Worm (Caenorhabditis elegans) whole organism, early embryonic: ENCODE results near the gene hmt-1.

Source experiments
- B0310.2 ChIP-seq: sonication (generic microtip); optimal IDR thresholded peaks from 2 replicates; lab custom pipeline; 2016; ENCODE audit warnings: mild to moderate bottlenecking, missing genetic modification characterization, missing compliant biosample characterization
- F13C5.2 ChIP-seq: sonication (generic microtip); optimal IDR thresholded peaks from 2 replicates; lab custom pipeline; 2017; ENCODE audit warnings: mild to moderate bottlenecking, missing genetic modification characterization, inconsistent platforms, missing compliant biosample characterization
- aly-1 ChIP-seq: sonication (generic microtip); optimal IDR thresholded peaks from 2 replicates; lab custom pipeline; 2016; ENCODE audit warnings: missing genetic modification characterization, missing compliant biosample characterization
- ama-1 ChIP-seq: fragments of 150-350 bp; optimal IDR thresholded peaks from 2 replicates; lab custom pipeline; 2014
- ceh-13 ChIP-seq: fragments of 200-800 bp; sonication (Bioruptor generic); optimal IDR thresholded peaks from 2 replicates; lab custom pipeline; 2018; ENCODE audit warnings: mild to moderate bottlenecking, missing genetic modification characterization, missing compliant biosample characterization
- ceh-36 ChIP-seq: sonication (generic microtip); optimal IDR thresholded peaks from 2 replicates; lab custom pipeline; 2016; ENCODE audit warnings: missing genetic modification characterization, inconsistent platforms, missing compliant biosample characterization
- ets-7 ChIP-seq: sonication (generic microtip); optimal IDR thresholded peaks from 2 replicates; lab custom pipeline; 2016; ENCODE audit warnings: missing genotype, missing genetic modification characterization, missing compliant biosample characterization
- flt-1 ChIP-seq: fragments of 200-800 bp; sonication (Bioruptor generic); IDR thresholded peaks from 2 replicates; pipeline ENCODE4 v1.3.6; 2022; ENCODE audit warnings: missing genetic modification characterization, missing compliant biosample characterization
- hmbx-1 ChIP-seq: sonication (generic microtip); optimal IDR thresholded peaks from 2 replicates; lab custom pipeline; 2016; ENCODE audit warnings: mild to moderate bottlenecking, missing genetic modification characterization, missing compliant biosample characterization
- hmg-4 ChIP-seq: fragments of 200-800 bp; sonication (Bioruptor generic); optimal IDR thresholded peaks from 2 replicates; lab custom pipeline; 2018; ENCODE audit warnings: mild to moderate bottlenecking, missing genetic modification characterization, missing compliant biosample characterization
- hnd-1 ChIP-seq: sonication (generic microtip); optimal IDR thresholded peaks from 2 replicates; lab custom pipeline; 2016; ENCODE audit warnings: missing genetic modification characterization, missing compliant biosample characterization
- pes-1 ChIP-seq: fragments of 200-800 bp; sonication (Bioruptor generic); IDR thresholded peaks from 2 replicates; pipeline ENCODE4 v1.3.6; 2022; ENCODE audit warnings: missing genetic modification reagents, missing genetic modification characterization, missing compliant biosample characterization
- scrt-1 ChIP-seq: fragments of 200-800 bp; sonication (Bioruptor generic); IDR thresholded peaks from 2 replicates; pipeline ENCODE4 v1.3.6; 2022; ENCODE audit warnings: missing genetic modification characterization, missing compliant biosample characterization
- sea-1 ChIP-seq: fragments of 200-800 bp; sonication (Bioruptor generic); conservative IDR thresholded peaks from 2 replicates; pipeline ENCODE4 v1.3.6; 2022; ENCODE audit warnings: missing genetic modification characterization, missing compliant biosample characterization
- tbx-11 ChIP-seq: fragments of 200-800 bp; sonication (Bioruptor generic); IDR thresholded peaks from 2 replicates; pipeline ENCODE4 v1.3.6; 2022; ENCODE audit warnings: missing genetic modification characterization, missing compliant biosample characterization
- tbx-37 ChIP-seq: fragments of 200-800 bp; sonication (Bioruptor generic); conservative IDR thresholded peaks from 2 replicates; pipeline ENCODE4 v1.3.6; 2022; ENCODE audit warnings: missing genetic modification reagents, missing genetic modification characterization, missing compliant biosample characterization
- tra-4 ChIP-seq: sonication (generic microtip); optimal IDR thresholded peaks from 2 replicates; lab custom pipeline; 2017; ENCODE audit warnings: missing genetic modification characterization, missing compliant biosample characterization

hmt-1 gene

ce11 chrIII:11087442-11087841 is 12.3 kb downstream of the hmt-1 start:
- TF ChIP-seq ceh-13 (no peak), scrt-1 (GFP tag; lab: Robert Waterston, UW) (no peak), B0310.2 (tag; lab: Kevin White, UChicago) (no peak), pes-1 (GFP tag; lab: Robert Waterston, UW) (no peak), F13C5.2 (tag; lab: Kevin White, UChicago) (no peak), flt-1 (no peak), hnd-1 (tag; lab: Kevin White, UChicago) (no peak), hmbx-1 (tag; lab: Kevin White, UChicago) (no peak), tbx-11 (GFP tag; lab: Robert Waterston, UW) (no peak), ets-7 (no peak), hmg-4 (GFP tag; lab: Kevin White, UChicago) (no peak), ceh-36 (tag; lab: Kevin White, UChicago) (no peak), aly-1 (tag; lab: Kevin White, UChicago) (no peak), ama-1 (lab: Kevin White, UChicago) (no peak), tra-4 (no peak), tbx-37 (GFP tag; lab: Robert Waterston, UW) (no peak), sea-1 (no peak)

ce11 chrIII:11083993-11084392 is 15.8 kb downstream of the hmt-1 start:
- TF ChIP-seq ama-1 (lab: Kevin White, UChicago) = no peak
- TF ChIP-seq hmbx-1 (tag; lab: Kevin White, UChicago) = no peak
- no peak for TF ChIP-seq hnd-1 (tag; lab: Kevin White, UChicago)
- TF ChIP-seq F13C5.2 (tag; lab: Kevin White, UChicago) = no peak
- TF ChIP-seq scrt-1 (GFP tag; lab: Robert Waterston, UW) = no peak

DNA sequence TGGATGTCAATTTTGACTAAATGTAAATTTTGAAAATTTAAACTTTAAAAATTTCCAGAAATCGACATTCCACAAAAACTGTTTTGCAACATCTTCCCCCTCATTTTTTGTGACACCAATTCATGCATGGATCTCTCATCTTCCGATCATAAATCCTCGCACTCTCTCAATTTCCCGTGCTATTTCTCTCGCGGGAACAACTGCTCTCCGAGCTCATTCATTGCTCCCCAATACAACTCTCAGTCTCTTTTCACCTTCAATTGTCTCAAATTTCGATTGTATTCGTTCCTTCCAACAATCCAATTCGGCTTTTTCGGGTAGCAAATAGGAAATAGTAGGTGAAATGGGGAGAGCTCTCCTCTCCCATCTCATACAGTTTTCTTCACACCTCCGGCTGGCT is 17.2 kb downstream of the hmt-1 start:
- TF ChIP-seq hmbx-1 (tag; lab: Kevin White, UChicago) (no peak), scrt-1 (GFP tag; lab: Robert Waterston, UW) (no peak), tra-4 (no peak), sea-1 (no peak), aly-1 (tag; lab: Kevin White, UChicago) (no peak), tbx-11 (GFP tag; lab: Robert Waterston, UW) (no peak), hnd-1 (tag; lab: Kevin White, UChicago) (no peak), pes-1 (GFP tag; lab: Robert Waterston, UW) (no peak), flt-1 (no peak), ets-7 (no peak)

DNA sequence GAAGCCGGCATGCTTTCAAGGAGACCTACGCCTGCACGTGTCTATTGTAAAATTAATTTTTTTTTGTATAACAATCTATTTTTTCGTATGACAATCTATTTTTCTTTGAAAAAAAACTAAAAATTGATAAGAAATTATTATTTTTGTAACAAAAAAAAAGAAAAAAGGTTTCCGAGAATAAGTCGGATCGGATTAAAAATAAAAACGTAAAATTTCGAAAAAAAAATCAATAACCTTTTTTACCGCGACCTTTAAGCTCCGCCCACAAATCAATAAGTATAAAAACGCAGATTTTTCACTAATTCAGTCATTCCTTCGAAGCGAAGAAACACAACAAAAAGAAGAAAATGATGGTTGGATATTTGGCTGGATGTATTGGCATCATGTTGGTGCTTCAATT is 20.3 kb downstream of the hmt-1 start, which contains the start of gene W09D6.4:
Gene W09D6.4 (plus strand): TSS at position 301 of the 400 bp plus-strand sequence.
- TF ChIP-seq scrt-1 (GFP tag; lab: Robert Waterston, UW) (no peak), aly-1 (tag; lab: Kevin White, UChicago) (no peak), ama-1 (lab: Kevin White, UChicago) (no peak), hmg-4 (GFP tag; lab: Kevin White, UChicago) (no peak), tbx-37 (GFP tag; lab: Robert Waterston, UW) (no peak), hmbx-1 (tag; lab: Kevin White, UChicago) (no peak), tbx-11 (GFP tag; lab: Robert Waterston, UW) (no peak), ceh-13 (no peak), ceh-36 (tag; lab: Kevin White, UChicago) (no peak)

- TF ChIP-seq tra-4 (no peak), hnd-1 (tag; lab: Kevin White, UChicago) (no peak), scrt-1 (GFP tag; lab: Robert Waterston, UW) (no peak)
Measured at ce11 chrIII:11077404-11077803, 22.4 kb downstream of the hmt-1 start, which contains the start of gene str-246. TSS of gene str-246 (plus strand) at chrIII:11077704.

- TF ChIP-seq ceh-13 (no peak), pes-1 (GFP tag; lab: Robert Waterston, UW) (no peak), flt-1 (no peak), ceh-36 (tag; lab: Kevin White, UChicago) (no peak), hmg-4 (GFP tag; lab: Kevin White, UChicago) (no peak), tbx-37 (GFP tag; lab: Robert Waterston, UW) (no peak), hmbx-1 (tag; lab: Kevin White, UChicago) (no peak), F13C5.2 (tag; lab: Kevin White, UChicago) (no peak), tra-4 (no peak), sea-1 (no peak), hnd-1 (tag; lab: Kevin White, UChicago) (no peak), ama-1 (lab: Kevin White, UChicago) (no peak)
Measured at ce11 chrIII:11076743-11077142, 23.0 kb downstream of the hmt-1 start.

DNA sequence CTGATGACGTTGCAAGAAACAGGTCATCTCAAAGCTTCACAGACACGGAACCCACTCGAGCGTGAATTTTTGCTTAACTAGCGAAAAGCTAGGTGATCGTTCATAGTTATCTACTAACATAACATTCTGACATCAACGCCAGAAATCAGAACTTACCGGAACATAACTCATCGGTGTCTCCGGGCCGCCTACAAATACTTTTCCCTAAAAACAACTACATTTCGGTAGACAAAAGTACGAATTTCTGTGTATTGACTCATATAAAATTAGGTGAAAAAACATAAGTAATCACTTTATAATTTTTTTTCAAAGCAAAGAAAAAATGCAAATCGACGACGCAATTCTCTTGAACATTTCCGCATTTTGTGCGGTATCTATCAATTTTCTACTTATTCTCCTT is 25.6 kb downstream of the hmt-1 start, which contains the start of gene str-261:
Gene str-261 (plus strand): TSS at position 301 of the 400 bp plus-strand sequence.
- TF ChIP-seq ceh-36 (tag; lab: Kevin White, UChicago) (no peak), sea-1 (no peak), flt-1 (no peak), aly-1 (tag; lab: Kevin White, UChicago) (no peak), ama-1 (lab: Kevin White, UChicago) (no peak), B0310.2 (tag; lab: Kevin White, UChicago) (no peak), hnd-1 (tag; lab: Kevin White, UChicago) (no peak), pes-1 (GFP tag; lab: Robert Waterston, UW) (no peak), hmg-4 (GFP tag; lab: Kevin White, UChicago) (no peak), tra-4 (no peak), ceh-13 (no peak)

DNA sequence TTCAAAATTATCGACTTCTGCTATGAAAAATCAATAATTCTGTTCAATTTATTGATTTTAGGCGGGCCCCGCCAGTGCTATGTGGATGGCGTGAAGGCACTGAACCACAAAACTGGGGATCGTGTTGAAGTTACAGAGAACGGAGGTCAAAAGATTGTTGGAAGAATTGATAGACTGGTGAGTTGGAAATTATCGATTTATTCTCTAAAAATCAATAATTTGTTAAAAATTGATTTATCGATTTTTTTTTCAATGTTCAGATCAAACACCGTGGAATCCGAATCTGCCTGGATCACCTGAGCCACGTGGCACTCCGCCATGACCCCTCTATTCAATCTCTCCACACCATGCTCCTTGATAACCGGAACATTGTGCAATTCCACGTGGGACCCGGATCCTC is 29.6 kb downstream of the hmt-1 start:
- no peak for TF ChIP-seq hnd-1 (tag; lab: Kevin White, UChicago)
- TF ChIP-seq pes-1 (GFP tag; lab: Robert Waterston, UW) = no peak
- no peak for TF ChIP-seq tbx-11 (GFP tag; lab: Robert Waterston, UW)
- TF ChIP-seq hmbx-1 (tag; lab: Kevin White, UChicago) = no peak
- no peak for TF ChIP-seq ama-1 (lab: Kevin White, UChicago)
- no peak for TF ChIP-seq tbx-37 (GFP tag; lab: Robert Waterston, UW)
- TF ChIP-seq aly-1 (tag; lab: Kevin White, UChicago) = no peak
